Worm (Caenorhabditis elegans) whole organism, midembryonic: ENCODE data around the gene clh-6.

Source experiments
- T22C8.4 ChIP-seq: fragments of 200-800 bp; sonication (Bioruptor generic); IDR thresholded peaks from 2 replicates; pipeline ENCODE4 v1.3.6; 2022; ENCODE audit warnings: missing genetic modification characterization, missing compliant biosample characterization
- cog-1 ChIP-seq: sonication (generic microtip); optimal IDR thresholded peaks from 2 replicates; lab custom pipeline; 2016; ENCODE audit warnings: missing genetic modification characterization, missing compliant biosample characterization
- flt-1 ChIP-seq: fragments of 200-800 bp; sonication (Bioruptor generic); IDR thresholded peaks from 2 replicates; pipeline ENCODE4 v1.3.6; 2022; ENCODE audit warnings: missing genetic modification characterization, missing compliant biosample characterization
- klf-2 ChIP-seq: fragments of 200-800 bp; sonication (Bioruptor generic); conservative IDR thresholded peaks from 2 replicates; pipeline ENCODE4 v1.3.6; 2022; ENCODE audit warnings: missing genetic modification reagents, missing genetic modification characterization, missing compliant biosample characterization
- ref-1 ChIP-seq: fragments of 200-800 bp; sonication (Bioruptor generic); conservative IDR thresholded peaks from 2 replicates; pipeline ENCODE4 v1.3.6; 2022; ENCODE audit warnings: missing genetic modification reagents, missing genetic modification characterization, missing compliant biosample characterization
- ztf-23 ChIP-seq: fragments of 200-800 bp; sonication (Bioruptor generic); IDR thresholded peaks from 2 replicates; pipeline ENCODE4 v1.3.6; 2022; ENCODE audit warnings: missing genetic modification reagents, missing genetic modification characterization, missing compliant biosample characterization
- ztf-29 ChIP-seq: fragments of 200-800 bp; sonication (Bioruptor generic); IDR thresholded peaks from 2 replicates; pipeline ENCODE4 v1.3.6; 2022; ENCODE audit warnings: missing genetic modification reagents, missing genetic modification characterization, missing compliant biosample characterization

ce11 chrV:12088773-12089172 is 25.6 kb upstream of the clh-6 start, which contains the start of gene R07B7.12:
- TF ChIP-seq T22C8.4 (GFP tag; lab: Robert Waterston, UW), result no peak
- TF ChIP-seq flt-1, result no peak
- TF ChIP-seq ztf-23 (GFP tag; lab: Robert Waterston, UW), result no peak
- TF ChIP-seq ztf-29 (GFP tag; lab: Robert Waterston, UW), result no peak
- no peak for TF ChIP-seq cog-1 (tag; lab: Kevin White, UChicago)
- no peak for TF ChIP-seq ref-1 (GFP tag; lab: Robert Waterston, UW)
- no peak for TF ChIP-seq klf-2 (GFP tag; lab: Robert Waterston, UW)
